Worm (Caenorhabditis elegans) whole organism, late embryonic: ENCODE results near the gene F54C8.1.

Source experiments
- K09A11.1 ChIP-seq: sonication (generic microtip); optimal IDR thresholded peaks from 2 replicates; lab custom pipeline; 2017; ENCODE audit warnings: antibody characterized with exemption, mild to moderate bottlenecking, missing genetic modification characterization, missing compliant biosample characterization; ENCODE audit not compliant: insufficient read depth
- dmd-4 ChIP-seq: sonication (generic microtip); optimal IDR thresholded peaks from 2 replicates; lab custom pipeline; 2016; ENCODE audit warnings: borderline replicate concordance, missing genetic modification characterization, missing compliant biosample characterization
- dve-1 ChIP-seq: sonication (generic microtip); optimal IDR thresholded peaks from 2 replicates; lab custom pipeline; 2017; ENCODE audit warnings: antibody characterized with exemption, mild to moderate bottlenecking, missing genetic modification characterization, missing compliant biosample characterization
- elt-2 ChIP-seq: sonication (generic microtip); optimal IDR thresholded peaks from 2 replicates; lab custom pipeline; 2016; ENCODE audit warnings: missing genetic modification reagents, missing genetic modification characterization, missing compliant biosample characterization
- eyg-1 ChIP-seq: sonication (generic microtip); optimal IDR thresholded peaks from 2 replicates; lab custom pipeline; 2016; ENCODE audit warnings: missing genotype, missing genetic modification characterization, missing compliant biosample characterization
- hlh-13 ChIP-seq: fragments of 200-800 bp; sonication (Bioruptor generic); optimal IDR thresholded peaks from 2 replicates; lab custom pipeline; 2018; ENCODE audit warnings: mild to moderate bottlenecking, missing genetic modification characterization, missing compliant biosample characterization
- odd-2 ChIP-seq: sonication (generic microtip); optimal IDR thresholded peaks from 2 replicates; lab custom pipeline; 2017; ENCODE audit warnings: antibody characterized with exemption, mild to moderate bottlenecking, missing genetic modification characterization, missing compliant biosample characterization
- syd-9 ChIP-seq: sonication (generic microtip); optimal IDR thresholded peaks from 2 replicates; lab custom pipeline; 2016; ENCODE audit warnings: mild to moderate bottlenecking, missing genetic modification characterization, moderate library complexity, missing compliant biosample characterization
- tbx-2 ChIP-seq: sonication (generic microtip); optimal IDR thresholded peaks from 2 replicates; lab custom pipeline; 2016; ENCODE audit warnings: missing genetic modification characterization, missing compliant biosample characterization
- unc-86 ChIP-seq: sonication (generic microtip); optimal IDR thresholded peaks from 2 replicates; lab custom pipeline; 2016; ENCODE audit warnings: missing genetic modification characterization, missing compliant biosample characterization

DNA sequence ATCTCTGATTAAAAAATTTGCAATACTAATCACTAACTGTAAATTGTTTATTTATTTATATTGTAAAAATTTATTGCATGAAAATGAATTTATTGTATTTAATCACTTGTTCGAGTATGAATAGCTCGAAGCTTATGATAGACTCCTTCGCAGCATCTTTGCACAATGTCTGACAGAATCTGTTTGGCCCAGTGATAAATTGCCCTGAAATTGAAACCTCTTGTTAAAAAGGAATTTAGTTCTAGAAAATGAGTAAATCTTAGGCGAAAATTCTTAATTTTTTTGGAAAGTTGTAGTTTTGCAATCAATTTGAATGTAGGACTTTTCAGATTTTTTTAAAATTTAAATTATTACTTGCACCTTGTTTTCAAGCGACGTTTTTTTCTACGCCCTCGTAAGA, 4.5 kb upstream of the F54C8.1 start:
- TF ChIP-seq eyg-1 (tag; lab: Kevin White, UChicago): no peak
- TF ChIP-seq elt-2: no peak
- no peak for TF ChIP-seq dmd-4 (tag; lab: Kevin White, UChicago)
- no peak for TF ChIP-seq syd-9 (tag; lab: Kevin White, UChicago)
- TF ChIP-seq tbx-2: no peak
- no peak for TF ChIP-seq odd-2
- TF ChIP-seq hlh-13 (GFP tag; lab: Kevin White, UChicago): no peak
- no peak for TF ChIP-seq unc-86
- TF ChIP-seq dve-1 (tag; lab: Kevin White, UChicago): no peak
- TF ChIP-seq K09A11.1 (tag; lab: Kevin White, UChicago): no peak
